Comparison of ENCODE assay signal across 1 fruit fly cellular context in the genomic region with DNA sequence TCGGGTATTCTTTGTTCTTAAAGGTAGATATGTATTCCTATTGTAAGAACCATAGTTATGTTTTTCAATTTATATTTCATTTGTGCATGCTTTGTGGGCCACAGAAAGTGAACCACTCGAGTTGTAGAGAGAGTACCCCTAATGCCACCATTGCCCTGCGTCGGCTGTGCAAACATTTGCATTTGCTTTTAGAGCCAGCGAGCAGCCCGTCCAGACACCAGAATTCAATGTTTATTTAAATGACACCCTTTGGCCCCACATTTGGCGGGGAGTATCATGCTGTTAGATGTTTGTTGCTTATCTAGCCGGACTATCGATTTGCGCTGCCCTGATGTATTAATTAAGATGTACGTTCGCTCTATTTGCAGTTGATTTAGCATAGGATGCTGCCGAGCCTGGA.
A peak's percentile ranks its signal among the peaks of the same experiment; 100 is the strongest.
TF ChIP-seq lines count a peak whose summit lies in the region.

No protein-coding gene starts in this region.

TF ChIP-seq in whole organism, embryonic, 481 proteins besides CTCF, POLR2A, EP300 and RAD21 (continued from another document):
- TF ChIP-seq CG15011 (GFP tag; optimal IDR thresholded peaks at IDR 0.05; lab: Kevin White, UChicago) = peak; percentile 34
- peak; percentile 27 for TF ChIP-seq BtbVII (GFP tag; optimal IDR thresholded peaks at IDR 0.05; lab: Kevin White, UChicago)
- peak; percentile 34 for TF ChIP-seq MTF-1 (GFP tag; optimal IDR thresholded peaks at IDR 0.05; lab: Kevin White, UChicago; ENCODE audit: borderline replicate concordance)
- peak; percentile 7 for TF ChIP-seq CG7556 (GFP tag; optimal IDR thresholded peaks at IDR 0.05; lab: Kevin White, UChicago)
- no peak for TF ChIP-seq D19B (GFP tag; optimal IDR thresholded peaks at IDR 0.05; lab: Kevin White, UChicago)
- TF ChIP-seq h (optimal IDR thresholded peaks at IDR 0.05; lab: Kevin White, UChicago) = no peak
- peak; percentile 66 for TF ChIP-seq Med (GFP tag; lab: Kevin White, UChicago)
- TF ChIP-seq disco-r (GFP tag; optimal IDR thresholded peaks at IDR 0.05; lab: Kevin White, UChicago) = peak; percentile 2
- TF ChIP-seq Ssrp (tag; optimal IDR thresholded peaks at IDR 0.05; lab: Kevin White, UChicago) = no peak
- TF ChIP-seq CG1647 (GFP tag; optimal IDR thresholded peaks at IDR 0.05; lab: Kevin White, UChicago) = no peak
- 0 out of 2 replicates have a peak, but pooled peaks have one; percentile 10 for TF ChIP-seq E2f2 (GFP tag; IDR thresholded peaks at IDR 0.05; lab: Robert Waterston, UW)
- TF ChIP-seq CG13296 (GFP tag; optimal IDR thresholded peaks at IDR 0.05; lab: Kevin White, UChicago) = peak; percentile 35
- peak; percentile 15 for TF ChIP-seq CG10274 (GFP tag; optimal IDR thresholded peaks at IDR 0.05; lab: Kevin White, UChicago)
- TF ChIP-seq Fer3 (tag; optimal IDR thresholded peaks at IDR 0.05; lab: Kevin White, UChicago) = no peak
- no peak for TF ChIP-seq sens-2 (GFP tag; IDR thresholded peaks at IDR 0.05; lab: Robert Waterston, UW)
- TF ChIP-seq ara (GFP tag; IDR thresholded peaks at IDR 0.05; lab: Robert Waterston, UW) = 0 out of 2 replicates have a peak, but pooled peaks have one; percentile 34
- TF ChIP-seq CG7745 (tag; optimal IDR thresholded peaks at IDR 0.05; lab: Kevin White, UChicago) = no peak
- peak; percentile 7 for TF ChIP-seq Side (GFP tag; optimal IDR thresholded peaks at IDR 0.05; lab: Kevin White, UChicago)
- TF ChIP-seq CG17359 (tag; optimal IDR thresholded peaks at IDR 0.05; lab: Kevin White, UChicago) = peak; percentile 16
- peak; percentile 16 for TF ChIP-seq CG15601 (tag; optimal IDR thresholded peaks at IDR 0.05; lab: Kevin White, UChicago)
- TF ChIP-seq Dll (GFP tag; IDR thresholded peaks at IDR 0.05; lab: Robert Waterston, UW; ENCODE audit: partially characterized antibody) = no peak
- peak; percentile 70 for TF ChIP-seq ATbp (GFP tag; optimal IDR thresholded peaks at IDR 0.05; lab: Kevin White, UChicago)
- no peak for TF ChIP-seq pzg (GFP tag; optimal IDR thresholded peaks at IDR 0.05; lab: Kevin White, UChicago)
- 0 out of 3 replicates have a peak, but pooled peaks have one; percentile 43 for TF ChIP-seq gce (GFP tag; IDR thresholded peaks at IDR 0.05; lab: Robert Waterston, UW)
- peak; percentile 11; the same call in 1 of the 2 replicates for TF ChIP-seq CG14014 (GFP tag; IDR thresholded peaks at IDR 0.05; lab: Robert Waterston, UW)
- TF ChIP-seq ems (GFP tag; optimal IDR thresholded peaks at IDR 0.05; lab: Kevin White, UChicago) = no peak
- peak; percentile 9 for TF ChIP-seq CrebB (tag; optimal IDR thresholded peaks at IDR 0.05; lab: Kevin White, UChicago)
- TF ChIP-seq lov (optimal IDR thresholded peaks at IDR 0.05; lab: Kevin White, UChicago) = no peak
- TF ChIP-seq lov (GFP tag; IDR thresholded peaks at IDR 0.05; lab: Robert Waterston, UW) = 0 out of 3 replicates have a peak, but pooled peaks have one; percentile 47
- peak; percentile 34 for TF ChIP-seq D19A (tag; optimal IDR thresholded peaks at IDR 0.05; lab: Kevin White, UChicago)
- no peak for TF ChIP-seq croc (GFP tag; conservative IDR thresholded peaks at IDR 0.05; lab: Robert Waterston, UW)
- TF ChIP-seq cwo (GFP tag; optimal IDR thresholded peaks at IDR 0.05; lab: Kevin White, UChicago) = no peak
